Fruit fly (Drosophila melanogaster): ENCODE data around the gene Vav.
A peak's percentile ranks its signal among the peaks of the same experiment; 100 is the strongest.

Vav gene

dm6 chrX:19276489-19277117 is 15.0 kb downstream of the Vav start, which contains the start of the genes CG32537 and CG32536:
Gene CG32537, minus strand, starts transcription at chrX:19276539.
Gene CG32536, minus strand, starts transcription at chrX:19276898.
- no peak for TF ChIP-seq CrebA (GFP tag; optimal IDR thresholded peaks at IDR 0.05; ENCODE audit: borderline replicate concordance)
- TF ChIP-seq Myc (optimal IDR thresholded peaks at IDR 0.05), result no peak
- TF ChIP-seq dmrt93B (GFP tag; optimal IDR thresholded peaks at IDR 0.05), result no peak
- TF ChIP-seq fru (GFP tag; optimal IDR thresholded peaks at IDR 0.05), result no peak
- TF ChIP-seq Dif (GFP tag; optimal IDR thresholded peaks at IDR 0.05; ENCODE audit: partially characterized antibody), result no peak
- no peak for TF ChIP-seq sage (GFP tag; optimal IDR thresholded peaks at IDR 0.05)
- no peak for TF ChIP-seq Rel (GFP tag; optimal IDR thresholded peaks at IDR 0.05)
- no peak for TF ChIP-seq Rel (tag; optimal IDR thresholded peaks at IDR 0.05)
- no peak for TF ChIP-seq rgr (GFP tag; optimal IDR thresholded peaks at IDR 0.05)
- no peak for TF ChIP-seq jim (GFP tag; optimal IDR thresholded peaks at IDR 0.05)

dm6 chrX:19278395-19278794 is 16.8 kb downstream of the Vav start:
- TF ChIP-seq br (GFP tag; optimal IDR thresholded peaks at IDR 0.05) (no peak), Sp1 (GFP tag; optimal IDR thresholded peaks at IDR 0.05) (no peak), Myc (optimal IDR thresholded peaks at IDR 0.05) (no peak), dmrt93B (GFP tag; optimal IDR thresholded peaks at IDR 0.05) (no peak), tai (GFP tag; optimal IDR thresholded peaks at IDR 0.05) (no peak), Hr78 (GFP tag; optimal IDR thresholded peaks at IDR 0.05) (no peak), sv (GFP tag; optimal IDR thresholded peaks at IDR 0.05) (no peak), lola (GFP tag; optimal IDR thresholded peaks at IDR 0.05) (no peak), h (GFP tag; optimal IDR thresholded peaks at IDR 0.05) (no peak)

dm6 chrX:19280249-19280648 is 18.6 kb downstream of the Vav start, which contains the start of gene CG8028:
Gene CG8028, minus strand, starts transcription at chrX:19280349.
- TF ChIP-seq Mio (GFP tag; optimal IDR thresholded peaks at IDR 0.05), result no peak

dm6 chrX:19280685-19281084 is 19.1 kb downstream of the Vav start:
- TF ChIP-seq Vsx2 (GFP tag; optimal IDR thresholded peaks at IDR 0.05; ENCODE audit: partially characterized antibody) (no peak), jim (GFP tag; optimal IDR thresholded peaks at IDR 0.05) (no peak), CG32264 (GFP tag; optimal IDR thresholded peaks at IDR 0.05) (no peak), fru (GFP tag; optimal IDR thresholded peaks at IDR 0.05) (no peak), dmrt93B (GFP tag; optimal IDR thresholded peaks at IDR 0.05) (no peak), tai (GFP tag; optimal IDR thresholded peaks at IDR 0.05) (no peak), ey (GFP tag; optimal IDR thresholded peaks at IDR 0.05) (no peak), CG9705 (GFP tag; optimal IDR thresholded peaks at IDR 0.05) (no peak), brk (GFP tag; optimal IDR thresholded peaks at IDR 0.05) (no peak), woc (GFP tag; optimal IDR thresholded peaks at IDR 0.05) (no peak), N (GFP tag; optimal IDR thresholded peaks at IDR 0.05) (no peak)

dm6 chrX:19281271-19281670 is 19.7 kb downstream of the Vav start:
- TF ChIP-seq Myc (optimal IDR thresholded peaks at IDR 0.05), result peak; percentile 21
- TF ChIP-seq rgr (GFP tag; optimal IDR thresholded peaks at IDR 0.05), result peak; percentile 44
- no peak for TF ChIP-seq sv (GFP tag; optimal IDR thresholded peaks at IDR 0.05)
- no peak for TF ChIP-seq jim (GFP tag; optimal IDR thresholded peaks at IDR 0.05)
- TF ChIP-seq OdsH (GFP tag; optimal IDR thresholded peaks at IDR 0.05), result no peak
- peak; percentile 33 for TF ChIP-seq HLH106 (tag; optimal IDR thresholded peaks at IDR 0.05)
- TF ChIP-seq pan (optimal IDR thresholded peaks at IDR 0.05), result no peak
- TF ChIP-seq GATAd (GFP tag; optimal IDR thresholded peaks at IDR 0.05), result no peak
- TF ChIP-seq Mio (GFP tag; optimal IDR thresholded peaks at IDR 0.05), result no peak
- TF ChIP-seq dmrt93B (GFP tag; optimal IDR thresholded peaks at IDR 0.05), result no peak
- TF ChIP-seq ey (GFP tag; optimal IDR thresholded peaks at IDR 0.05), result no peak
- peak; percentile 18 for TF ChIP-seq psq (GFP tag; optimal IDR thresholded peaks at IDR 0.05)

- TF ChIP-seq jim (GFP tag; optimal IDR thresholded peaks at IDR 0.05) (no peak), Mio (GFP tag; optimal IDR thresholded peaks at IDR 0.05) (no peak), Hr83 (GFP tag; optimal IDR thresholded peaks at IDR 0.05; ENCODE audit: poor library complexity, severe bottlenecking) (no peak), Hr78 (GFP tag; optimal IDR thresholded peaks at IDR 0.05) (no peak), h (GFP tag; optimal IDR thresholded peaks at IDR 0.05) (no peak), Dif (GFP tag; optimal IDR thresholded peaks at IDR 0.05; ENCODE audit: partially characterized antibody) (no peak), dl (GFP tag; optimal IDR thresholded peaks at IDR 0.05; ENCODE audit: insufficient read depth in 1 of 2, partially characterized antibody in 2 of 2) (no peak), Rel (GFP tag; optimal IDR thresholded peaks at IDR 0.05) (no peak), Rel (tag; optimal IDR thresholded peaks at IDR 0.05) (peak; percentile 58)
These were observed 23.8 kb downstream of the Vav start for dm6 chrX:19285441-19285840.
